Worm (Caenorhabditis elegans) whole organism, midembryonic: ENCODE results near the gene dhs-18.

Experiments used
- cog-1 ChIP-seq: sonication (generic microtip); optimal IDR thresholded peaks from 2 replicates; lab custom pipeline; 2016; ENCODE audit warnings: missing genetic modification characterization, missing compliant biosample characterization
- flt-1 ChIP-seq: fragments of 200-800 bp; sonication (Bioruptor generic); IDR thresholded peaks from 2 replicates; pipeline ENCODE4 v1.3.6; 2022; ENCODE audit warnings: missing genetic modification characterization, missing compliant biosample characterization
- med-1 ChIP-seq: sonication (generic microtip); optimal IDR thresholded peaks from 2 replicates; lab custom pipeline; 2017; ENCODE audit warnings: missing genetic modification characterization, mild to moderate bottlenecking, missing compliant biosample characterization, antibody characterized with exemption, missing genetic modification reagents; ENCODE audit not compliant: insufficient read depth
- ref-1 ChIP-seq: fragments of 200-800 bp; sonication (Bioruptor generic); conservative IDR thresholded peaks from 2 replicates; pipeline ENCODE4 v1.3.6; 2022; ENCODE audit warnings: missing genetic modification reagents, missing genetic modification characterization, missing compliant biosample characterization
- ztf-29 ChIP-seq: fragments of 200-800 bp; sonication (Bioruptor generic); IDR thresholded peaks from 2 replicates; pipeline ENCODE4 v1.3.6; 2022; ENCODE audit warnings: missing genetic modification reagents, missing genetic modification characterization, missing compliant biosample characterization

DNA sequence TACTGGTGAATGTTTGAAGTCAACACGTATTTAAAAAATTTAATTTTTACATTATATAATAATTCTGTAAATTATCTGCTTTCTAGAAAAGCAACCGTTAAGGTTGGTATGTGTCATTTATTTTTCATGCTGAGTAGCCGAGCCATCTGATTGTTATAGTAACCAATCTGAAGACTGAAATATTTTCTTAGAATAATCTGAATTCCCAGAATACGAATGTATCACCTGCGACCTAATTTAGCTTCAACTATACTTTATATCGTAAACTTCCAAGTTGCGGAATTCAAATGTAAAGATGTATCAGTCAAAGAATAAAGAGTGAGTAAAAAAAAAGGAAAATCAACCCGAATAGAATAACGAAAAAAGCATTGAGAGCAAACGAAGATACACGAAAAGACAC, 13.4 kb downstream of the dhs-18 start:
- TF ChIP-seq cog-1 (tag; lab: Kevin White, UChicago): no peak
- no peak for TF ChIP-seq ref-1 (GFP tag; lab: Robert Waterston, UW)
- TF ChIP-seq med-1 (GFP tag; lab: Kevin White, UChicago): no peak
- no peak for TF ChIP-seq flt-1 (GFP tag; lab: Robert Waterston, UW)
- TF ChIP-seq ztf-29 (GFP tag; lab: Robert Waterston, UW): no peak
